Worm (Caenorhabditis elegans): ENCODE data around the gene droe-4.

- TF ChIP-seq ama-1 (optimal IDR thresholded peaks at IDR 0.05): no peak
- no peak for TF ChIP-seq nhr-11 (tag; optimal IDR thresholded peaks at IDR 0.05)
- no peak for TF ChIP-seq arid-1 (GFP tag; conservative IDR thresholded peaks at IDR 0.05)
- TF ChIP-seq aly-2 (tag; optimal IDR thresholded peaks at IDR 0.05): no peak
- TF ChIP-seq zag-1 (tag; optimal IDR thresholded peaks at IDR 0.05): no peak
- no peak for TF ChIP-seq ZK546.5 (tag; optimal IDR thresholded peaks at IDR 0.05)
- TF ChIP-seq ZK337.2 (GFP tag; IDR thresholded peaks at IDR 0.05): no peak
- TF ChIP-seq F10B5.3 (tag; optimal IDR thresholded peaks at IDR 0.05): no peak
- TF ChIP-seq zfp-3 (GFP tag; conservative IDR thresholded peaks at IDR 0.05): no peak
- TF ChIP-seq fkh-10 (GFP tag; optimal IDR thresholded peaks at IDR 0.05): no peak
- TF ChIP-seq pha-4 (GFP tag; IDR thresholded peaks at IDR 0.05): no peak
- no peak for TF ChIP-seq pha-4 (tag; optimal IDR thresholded peaks at IDR 0.05)
- no peak for TF ChIP-seq zip-11 (GFP tag; IDR thresholded peaks at IDR 0.05)
- no peak for TF ChIP-seq nhr-77 (tag; optimal IDR thresholded peaks at IDR 0.05)
Observed at ce11 chrV:14026194-14026593, 33.7 kb downstream of the droe-4 start, which contains the start of gene T08G5.2.

Measured in whole organism, L4 larva.